Worm (Caenorhabditis elegans) whole organism, L2 larva: ENCODE data around the gene idpc-5.

Experiments
- aly-2 ChIP-seq: fragments of 150-350 bp; optimal IDR thresholded peaks from 2 replicates; lab custom pipeline; 2014; ENCODE audit warnings: missing biosample characterization, missing genetic modification characterization
- dmd-4 ChIP-seq: sonication (generic microtip); optimal IDR thresholded peaks from 2 replicates; lab custom pipeline; 2017; ENCODE audit warnings: missing biosample characterization, missing genetic modification characterization
- elt-1 ChIP-seq: fragments of 150-350 bp; optimal IDR thresholded peaks from 2 replicates; lab custom pipeline; 2014; ENCODE audit warnings: missing biosample characterization, missing genetic modification characterization
- fos-1 ChIP-seq: fragments of 150-350 bp; optimal IDR thresholded peaks from 2 replicates; lab custom pipeline; 2014; ENCODE audit warnings: missing biosample characterization, missing genetic modification characterization
- nhr-10 ChIP-seq: sonication (generic microtip); optimal IDR thresholded peaks from 2 replicates; lab custom pipeline; 2017; ENCODE audit warnings: missing biosample characterization, missing genetic modification characterization
- nhr-11 ChIP-seq: fragments of 150-350 bp; optimal IDR thresholded peaks from 2 replicates; lab custom pipeline; 2014; ENCODE audit warnings: missing biosample characterization, missing genetic modification characterization
- snpc-4 ChIP-seq: fragments of 150-350 bp; optimal IDR thresholded peaks from 2 replicates; lab custom pipeline; 2014; ENCODE audit warnings: missing biosample characterization, missing genetic modification characterization

DNA sequence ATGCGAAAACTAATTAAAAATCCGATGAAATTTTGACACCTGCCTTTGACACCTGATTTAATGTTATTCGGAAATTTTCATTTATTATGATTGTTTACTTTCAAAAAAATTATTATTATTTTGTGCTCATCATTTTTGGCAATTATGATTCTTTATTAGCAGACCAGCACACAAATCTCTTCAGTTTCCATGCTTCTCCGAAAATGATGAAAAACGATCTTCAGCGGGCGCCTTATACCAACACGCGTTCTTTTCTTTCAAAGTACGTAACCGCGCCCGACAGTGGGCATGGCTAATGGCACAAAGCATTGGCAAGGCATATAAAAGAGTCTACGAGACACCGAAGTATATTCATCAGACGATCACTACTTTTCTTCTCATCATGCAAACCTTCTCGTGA is 2.9 kb downstream of the idpc-5 start, which contains the start of gene idpc-6:
- no peak for TF ChIP-seq aly-2 (tag; lab: Kevin White, UChicago)
- no peak for TF ChIP-seq nhr-10
- TF ChIP-seq dmd-4 (tag; lab: Kevin White, UChicago), result no peak
- TF ChIP-seq fos-1 (tag; lab: Kevin White, UChicago), result no peak
- TF ChIP-seq elt-1 (tag; lab: Kevin White, UChicago), result no peak
- TF ChIP-seq snpc-4, result no peak
- TF ChIP-seq nhr-11 (tag; lab: Kevin White, UChicago), result no peak
